Worm (Caenorhabditis elegans): ENCODE results near the gene F53A2.3.

ce11 chrIII:13340504-13341274 is 1.1 kb upstream of the F53A2.3 start:
- TF ChIP-seq somi-1 (GFP tag; optimal IDR thresholded peaks at IDR 0.05) (no peak), B0019.2 (GFP tag; conservative IDR thresholded peaks at IDR 0.05) (no peak), atf-7 (tag; optimal IDR thresholded peaks at IDR 0.05) (no peak)

Data from whole organism, young adult.